Fruit fly (Drosophila melanogaster) whole organism, embryonic: ENCODE measurements around the gene Atf3.
A peak's percentile ranks its signal among the peaks of the same experiment; 100 is the strongest.

ENCODE experiments used
- ATbp ChIP-seq: fragments of 200-800 bp; sonication (Bioruptor generic); optimal IDR thresholded peaks from 2 replicates; lab custom pipeline; 2017; ENCODE audit warnings: missing biosample characterization, mild to moderate bottlenecking, missing genetic modification characterization, missing genetic modification reagents
- BtbVII ChIP-seq: fragments of 200-800 bp; sonication (Bioruptor generic); optimal IDR thresholded peaks from 3 replicates; lab custom pipeline; 2017; ENCODE audit warnings: missing biosample characterization, mild to moderate bottlenecking, missing genetic modification characterization
- CG10654 ChIP-seq: fragments of 200-800 bp; sonication (Bioruptor generic); optimal IDR thresholded peaks from 2 replicates; lab custom pipeline; 2016; ENCODE audit warnings: missing biosample characterization, missing genetic modification characterization
- CG12219 ChIP-seq: fragments of 200-800 bp; sonication (Bioruptor generic); optimal IDR thresholded peaks from 3 replicates; lab custom pipeline; 2018; ENCODE audit warnings: missing biosample characterization, mild to moderate bottlenecking, missing genetic modification characterization
- CG13775 ChIP-seq: fragments of 200-800 bp; sonication (Bioruptor generic); optimal IDR thresholded peaks from 3 replicates; lab custom pipeline; 2017; ENCODE audit warnings: missing biosample characterization, mild to moderate bottlenecking, missing genetic modification characterization
- CG13894 ChIP-seq: fragments of 200-800 bp; sonication (Bioruptor generic); optimal IDR thresholded peaks from 3 replicates; lab custom pipeline; 2018; ENCODE audit warnings: missing biosample characterization, mild to moderate bottlenecking, missing genetic modification characterization, moderate library complexity
- CG14667 ChIP-seq: fragments of 200-800 bp; sonication (Bioruptor generic); IDR thresholded peaks from 2 replicates; pipeline ENCODE4 v1.3.6; 2022; ENCODE audit warnings: missing biosample characterization, missing genetic modification characterization
- CG15269 ChIP-seq: fragments of 200-800 bp; sonication (Bioruptor generic); optimal IDR thresholded peaks from 2 replicates; lab custom pipeline; 2018; ENCODE audit warnings: missing biosample characterization, mild to moderate bottlenecking, missing genetic modification characterization, moderate library complexity
- CG16815 ChIP-seq: fragments of 200-800 bp; sonication (Bioruptor generic); optimal IDR thresholded peaks from 3 replicates; lab custom pipeline; 2017; ENCODE audit warnings: missing biosample characterization, mild to moderate bottlenecking, missing genetic modification characterization
- CG17385 ChIP-seq: fragments of 200-800 bp; sonication (Bioruptor generic); optimal IDR thresholded peaks from 3 replicates; lab custom pipeline; 2018; ENCODE audit warnings: missing biosample characterization, mild to moderate bottlenecking, missing genetic modification characterization
- CG18599 ChIP-seq: fragments of 200-800 bp; sonication (Bioruptor generic); optimal IDR thresholded peaks from 3 replicates; lab custom pipeline; 2017; ENCODE audit warnings: missing biosample characterization, missing genetic modification characterization, mild to moderate bottlenecking, moderate library complexity, missing genetic modification reagents
- CG18619 ChIP-seq: fragments of 200-800 bp; sonication (Bioruptor generic); optimal IDR thresholded peaks from 3 replicates; lab custom pipeline; 2017; ENCODE audit warnings: missing biosample characterization, mild to moderate bottlenecking, missing genetic modification characterization
- CG31224 ChIP-seq: fragments of 200-800 bp; sonication (Bioruptor generic); IDR thresholded peaks from 2 replicates; pipeline ENCODE4 v1.3.6; 2022; ENCODE audit warnings: missing biosample characterization, missing genetic modification characterization
- CG33213 ChIP-seq: fragments of 200-800 bp; sonication (Bioruptor generic); optimal IDR thresholded peaks from 3 replicates; lab custom pipeline; 2016; ENCODE audit warnings: missing biosample characterization, missing genetic modification characterization
- CG33557 ChIP-seq: fragments of 200-800 bp; sonication (Bioruptor generic); optimal IDR thresholded peaks from 2 replicates; lab custom pipeline; 2019; ENCODE audit warnings: missing biosample characterization, mild to moderate bottlenecking, missing genetic modification characterization, moderate library complexity
- CG6683 ChIP-seq: fragments of 200-800 bp; sonication (Bioruptor generic); optimal IDR thresholded peaks from 2 replicates; lab custom pipeline; 2017; ENCODE audit warnings: missing biosample characterization, mild to moderate bottlenecking, missing genetic modification characterization, missing genetic modification reagents
- CG6765 ChIP-seq: fragments of 200-800 bp; sonication (Bioruptor generic); optimal IDR thresholded peaks from 3 replicates; lab custom pipeline; 2017; ENCODE audit warnings: missing biosample characterization, mild to moderate bottlenecking, missing genetic modification characterization
- D ChIP-seq, 2 experiments: fragments of 200-800 bp in 1 of 2; fragments of >200 bp in 1 of 2; sonication (Bioruptor generic) in 1 of 2; optimal IDR thresholded peaks; 2 replicates in 1 of 2; 3 replicates in 1 of 2; lab custom pipeline; 2017; ENCODE audit warnings: mild to moderate bottlenecking in 1 of 2, missing biosample characterization in 1 of 2, missing genetic modification characterization in 1 of 2, missing genetic modification reagents in 1 of 2
- Dek ChIP-seq: fragments of 200-800 bp; sonication (Bioruptor generic); optimal IDR thresholded peaks from 3 replicates; lab custom pipeline; 2019; ENCODE audit warnings: missing biosample characterization, mild to moderate bottlenecking, missing genetic modification characterization, moderate library complexity
- Drgx ChIP-seq: fragments of 200-800 bp; sonication (Bioruptor generic); IDR thresholded peaks from 2 replicates; pipeline ENCODE4 v1.3.6; 2022; ENCODE audit warnings: missing biosample characterization, missing genetic modification characterization
- HHEX ChIP-seq: fragments of 200-800 bp; sonication (Bioruptor generic); optimal IDR thresholded peaks from 3 replicates; lab custom pipeline; 2017; ENCODE audit warnings: missing biosample characterization, mild to moderate bottlenecking, missing genetic modification characterization, missing genetic modification reagents
- HmgD ChIP-seq: fragments of 200-800 bp; sonication (Bioruptor generic); optimal IDR thresholded peaks from 3 replicates; lab custom pipeline; 2016; ENCODE audit warnings: missing biosample characterization, missing genetic modification characterization
- Hr3 ChIP-seq: fragments of 200-800 bp; sonication (Bioruptor generic); optimal IDR thresholded peaks from 3 replicates; lab custom pipeline; 2016; ENCODE audit warnings: missing biosample characterization, missing genetic modification characterization
- Hsf ChIP-seq: fragments of 200-800 bp; sonication (Bioruptor generic); optimal IDR thresholded peaks from 3 replicates; lab custom pipeline; 2016; ENCODE audit warnings: missing biosample characterization, missing genetic modification characterization
- Med ChIP-seq: fragments of 200-800 bp; sonication (Bioruptor generic); peaks from one replicate; lab custom pipeline; 2016; ENCODE audit warnings: missing biosample characterization, missing genetic modification characterization, mild to moderate bottlenecking, inconsistent platforms, moderate library complexity
- NC2α ChIP-seq: fragments of 200-800 bp; sonication (Bioruptor generic); optimal IDR thresholded peaks from 2 replicates; lab custom pipeline; 2016; ENCODE audit warnings: missing biosample characterization, missing genetic modification characterization
- NK7.1 ChIP-seq: fragments of 200-800 bp; sonication (Bioruptor generic); optimal IDR thresholded peaks from 3 replicates; lab custom pipeline; 2016; ENCODE audit warnings: missing biosample characterization, missing genetic modification characterization
- Nf-YC ChIP-seq: fragments of 200-800 bp; optimal IDR thresholded peaks from 3 replicates; lab custom pipeline; 2019; ENCODE audit warnings: missing biosample characterization, mild to moderate bottlenecking, missing genetic modification characterization, moderate library complexity
- Poxn ChIP-seq: fragments of 200-800 bp; sonication (Bioruptor generic); IDR thresholded peaks from 2 replicates; pipeline ENCODE4 v1.3.6; 2022; ENCODE audit warnings: missing biosample characterization, missing genetic modification characterization
- ab ChIP-seq: fragments of 200-800 bp; sonication (Bioruptor generic); optimal IDR thresholded peaks from 2 replicates; lab custom pipeline; 2016; ENCODE audit warnings: missing biosample characterization, missing genetic modification characterization
- al ChIP-seq: fragments of 200-800 bp; sonication (Bioruptor generic); IDR thresholded peaks from 2 replicates; pipeline ENCODE4 v1.3.6; 2022; ENCODE audit warnings: missing biosample characterization, missing genetic modification characterization
- br ChIP-seq: fragments of >200 bp; optimal IDR thresholded peaks from 2 replicates; lab custom pipeline; 2017
- dan ChIP-seq: fragments of 200-800 bp; sonication (Bioruptor generic); IDR thresholded peaks from 2 replicates; pipeline ENCODE4 v1.3.6; 2022; ENCODE audit warnings: missing biosample characterization, missing genetic modification characterization
- danr ChIP-seq: fragments of 200-800 bp; sonication (Bioruptor generic); IDR thresholded peaks from 2 replicates; pipeline ENCODE4 v1.3.6; 2022; ENCODE audit warnings: missing biosample characterization, missing genetic modification characterization
- ems ChIP-seq: fragments of 200-800 bp; sonication (Bioruptor generic); optimal IDR thresholded peaks from 3 replicates; lab custom pipeline; 2016; ENCODE audit warnings: missing biosample characterization, missing genetic modification characterization
- fd96Cb ChIP-seq: fragments of 200-800 bp; sonication (Bioruptor generic); optimal IDR thresholded peaks from 2 replicates; lab custom pipeline; 2018; ENCODE audit warnings: missing biosample characterization, mild to moderate bottlenecking, missing genetic modification characterization, moderate library complexity
- h ChIP-seq: fragments of >200 bp; optimal IDR thresholded peaks from 2 replicates; lab custom pipeline; 2017
- ind ChIP-seq: fragments of 200-800 bp; sonication (Bioruptor generic); optimal IDR thresholded peaks from 3 replicates; lab custom pipeline; 2016; ENCODE audit warnings: missing biosample characterization, missing genetic modification characterization
- lilli ChIP-seq: fragments of 200-800 bp; sonication (Bioruptor generic); optimal IDR thresholded peaks from 3 replicates; lab custom pipeline; 2016; ENCODE audit warnings: missing biosample characterization, missing genetic modification characterization
- lola ChIP-seq, 3 experiments: fragments of >200 bp in 2 of 3; fragments of 200-800 bp in 1 of 3; sonication (Bioruptor generic) in 1 of 3; optimal IDR thresholded peaks; 2 replicates each; lab custom pipeline; 2017 to 2019; ENCODE audit warnings: missing biosample characterization in 3 of 3, missing genetic modification characterization in 3 of 3, mild to moderate bottlenecking in 1 of 3, moderate library complexity in 1 of 3
- oc ChIP-seq: fragments of 200-800 bp; sonication (Bioruptor generic); optimal IDR thresholded peaks from 2 replicates; lab custom pipeline; 2018; ENCODE audit warnings: missing biosample characterization, mild to moderate bottlenecking, missing genetic modification characterization, moderate library complexity
- odd ChIP-seq: fragments of 200-800 bp; sonication (Bioruptor generic); optimal IDR thresholded peaks from 2 replicates; lab custom pipeline; 2017; ENCODE audit warnings: missing biosample characterization, mild to moderate bottlenecking, missing genetic modification characterization
- org-1 ChIP-seq: fragments of 200-800 bp; sonication (Bioruptor generic); optimal IDR thresholded peaks from 2 replicates; lab custom pipeline; 2017; ENCODE audit warnings: missing biosample characterization, missing genetic modification characterization
- psq ChIP-seq: fragments of 200-800 bp; sonication (Bioruptor generic); optimal IDR thresholded peaks from 2 replicates; lab custom pipeline; 2017; ENCODE audit warnings: missing biosample characterization, missing genetic modification characterization
- ranshi ChIP-seq: fragments of 200-800 bp; sonication (Bioruptor generic); IDR thresholded peaks from 2 replicates; pipeline ENCODE4 v1.3.6; 2022; ENCODE audit warnings: missing biosample characterization, missing genetic modification characterization
- sd ChIP-seq: fragments of 200-800 bp; sonication (Bioruptor generic); optimal IDR thresholded peaks from 3 replicates; lab custom pipeline; 2018; ENCODE audit warnings: missing biosample characterization, mild to moderate bottlenecking, missing genetic modification characterization, moderate library complexity
- so ChIP-seq: fragments of 200-800 bp; sonication (Bioruptor generic); IDR thresholded peaks from 3 replicates; pipeline ENCODE4 v1.3.6; 2022; ENCODE audit warnings: missing biosample characterization, missing genetic modification characterization
- ssp ChIP-seq: fragments of 200-800 bp; sonication (Bioruptor generic); IDR thresholded peaks from 2 replicates; pipeline ENCODE4 v1.3.6; 2022; ENCODE audit warnings: missing biosample characterization, missing genetic modification characterization
- trem ChIP-seq: fragments of 200-800 bp; optimal IDR thresholded peaks from 3 replicates; lab custom pipeline; 2019; ENCODE audit warnings: missing biosample characterization, mild to moderate bottlenecking, missing genetic modification characterization, moderate library complexity
- usp ChIP-seq: fragments of >200 bp; optimal IDR thresholded peaks from 2 replicates; lab custom pipeline; 2017; ENCODE audit warnings: missing biosample characterization, missing genetic modification characterization
- wek ChIP-seq: fragments of 200-800 bp; sonication (Bioruptor generic); optimal IDR thresholded peaks from 3 replicates; lab custom pipeline; 2018; ENCODE audit warnings: missing biosample characterization, mild to moderate bottlenecking, missing genetic modification characterization, moderate library complexity
- zen ChIP-seq: fragments of 200-800 bp; sonication (Bioruptor generic); optimal IDR thresholded peaks from 3 replicates; lab custom pipeline; 2018; ENCODE audit warnings: missing biosample characterization, mild to moderate bottlenecking, missing genetic modification characterization, moderate library complexity

Gene Atf3

DNA sequence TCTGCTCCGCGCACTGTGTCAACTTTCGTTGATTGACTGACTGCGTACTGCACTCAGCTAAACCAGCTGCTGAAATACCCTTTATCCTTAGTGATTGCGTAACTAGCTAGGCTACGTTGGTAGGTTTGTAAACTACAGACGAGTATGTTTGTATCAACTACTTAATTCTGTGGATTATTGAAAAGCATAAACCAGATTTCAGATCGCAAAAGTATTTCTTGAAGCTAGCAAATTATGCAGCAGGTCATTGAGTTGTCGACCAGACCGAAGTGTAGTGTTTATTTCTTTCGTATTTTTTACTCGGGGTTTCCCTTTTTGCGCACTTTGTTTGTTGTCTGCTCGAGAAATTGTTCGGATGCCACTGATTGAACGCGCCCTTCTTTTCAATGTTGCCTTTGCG lies 26.3 kb downstream of the Atf3 start (continued):
- TF ChIP-seq org-1 (GFP tag; lab: Kevin White, UChicago) (no peak), Hr3 (GFP tag; lab: Kevin White, UChicago) (no peak), CG33557 (no peak), CG13775 (GFP tag; lab: Kevin White, UChicago) (no peak), CG33213 (no peak), CG6765 (GFP tag; lab: Kevin White, UChicago) (no peak), ssp (GFP tag; lab: Robert Waterston, UW) (no peak), ems (GFP tag; lab: Kevin White, UChicago) (no peak), oc (tag; lab: Kevin White, UChicago) (no peak), CG13894 (tag; lab: Kevin White, UChicago) (no peak), CG18619 (GFP tag; lab: Kevin White, UChicago) (no peak), odd (GFP tag; lab: Kevin White, UChicago) (no peak), h (lab: Kevin White, UChicago) (no peak), CG10654 (GFP tag; lab: Kevin White, UChicago) (no peak), CG12219 (GFP tag; lab: Kevin White, UChicago) (no peak), CG14667 (GFP tag; lab: Robert Waterston, UW) (0 out of 2 replicates have a peak, but pooled peaks have one; percentile 18), Nf-YC (tag; lab: Kevin White, UChicago) (no peak), psq (GFP tag; lab: Kevin White, UChicago) (no peak), sd (tag; lab: Kevin White, UChicago) (no peak), Dek (tag; lab: Kevin White, UChicago) (no peak), al (GFP tag; lab: Robert Waterston, UW) (no peak), NK7.1 (GFP tag; lab: Kevin White, UChicago) (no peak), lilli (GFP tag; lab: Kevin White, UChicago) (peak; percentile 0), dan (no peak), HmgD (no peak), Hsf (GFP tag; lab: Kevin White, UChicago) (no peak), ranshi (GFP tag; lab: Robert Waterston, UW) (no peak), CG18599 (GFP tag; lab: Kevin White, UChicago) (peak; percentile 1), trem (no peak), danr (no peak), ATbp (GFP tag; lab: Kevin White, UChicago) (no peak), lola (GFP tag; optimal IDR thresholded peaks at IDR 0.05; lab: Kevin White, UChicago) (no peak), CG17385 (no peak), NC2α (GFP tag; lab: Kevin White, UChicago) (no peak), so (GFP tag; lab: Robert Waterston, UW) (no peak), CG15269 (tag; lab: Kevin White, UChicago) (no peak), fd96Cb (tag; lab: Kevin White, UChicago) (no peak), Med (GFP tag; lab: Kevin White, UChicago) (no peak), D (optimal IDR thresholded peaks at IDR 0.05; lab: Kevin White, UChicago) (no peak), D (GFP tag; optimal IDR thresholded peaks at IDR 0.05; lab: Kevin White, UChicago) (no peak), ind (GFP tag; lab: Kevin White, UChicago) (peak; percentile 2), br (lab: Kevin White, UChicago) (no peak), CG6683 (GFP tag; lab: Kevin White, UChicago) (no peak), zen (tag; lab: Kevin White, UChicago) (no peak), CG31224 (GFP tag; lab: Robert Waterston, UW) (no peak), Drgx (GFP tag; lab: Robert Waterston, UW) (0 out of 2 replicates have a peak, but pooled peaks have one; percentile 14), Poxn (GFP tag; lab: Robert Waterston, UW) (no peak), HHEX (no peak), wek (GFP tag; lab: Kevin White, UChicago) (no peak), ab (GFP tag; lab: Kevin White, UChicago) (no peak), CG16815 (GFP tag; lab: Kevin White, UChicago) (no peak), BtbVII (GFP tag; lab: Kevin White, UChicago) (no peak), usp (no peak)
